Fruit fly (Drosophila melanogaster): ENCODE results near the gene PIG-B.

The PIG-B gene

DNA sequence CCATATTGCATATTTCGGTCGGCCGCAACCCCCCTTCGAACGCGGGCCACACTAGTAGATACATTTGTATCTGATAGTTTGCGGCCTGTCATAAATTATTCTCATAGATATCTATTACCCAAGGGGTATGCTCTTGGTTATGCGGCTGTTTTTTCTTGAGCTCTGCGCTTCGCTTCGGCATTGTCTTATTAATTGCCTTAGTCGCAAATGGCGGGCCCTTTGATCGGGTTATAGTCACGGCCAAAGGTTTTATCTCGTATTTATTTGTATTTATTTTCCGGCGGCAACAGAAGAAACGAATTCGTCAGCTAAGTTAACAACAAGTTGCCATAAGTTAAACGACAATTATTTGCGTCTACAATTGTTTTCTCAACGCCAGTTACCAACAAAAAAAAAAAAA, 44.9 kb downstream of the PIG-B start:
- TF ChIP-seq cyc (GFP tag; optimal IDR thresholded peaks at IDR 0.05), result no peak
- TF ChIP-seq fkh (GFP tag; optimal IDR thresholded peaks at IDR 0.05), result peak; percentile 28

DNA sequence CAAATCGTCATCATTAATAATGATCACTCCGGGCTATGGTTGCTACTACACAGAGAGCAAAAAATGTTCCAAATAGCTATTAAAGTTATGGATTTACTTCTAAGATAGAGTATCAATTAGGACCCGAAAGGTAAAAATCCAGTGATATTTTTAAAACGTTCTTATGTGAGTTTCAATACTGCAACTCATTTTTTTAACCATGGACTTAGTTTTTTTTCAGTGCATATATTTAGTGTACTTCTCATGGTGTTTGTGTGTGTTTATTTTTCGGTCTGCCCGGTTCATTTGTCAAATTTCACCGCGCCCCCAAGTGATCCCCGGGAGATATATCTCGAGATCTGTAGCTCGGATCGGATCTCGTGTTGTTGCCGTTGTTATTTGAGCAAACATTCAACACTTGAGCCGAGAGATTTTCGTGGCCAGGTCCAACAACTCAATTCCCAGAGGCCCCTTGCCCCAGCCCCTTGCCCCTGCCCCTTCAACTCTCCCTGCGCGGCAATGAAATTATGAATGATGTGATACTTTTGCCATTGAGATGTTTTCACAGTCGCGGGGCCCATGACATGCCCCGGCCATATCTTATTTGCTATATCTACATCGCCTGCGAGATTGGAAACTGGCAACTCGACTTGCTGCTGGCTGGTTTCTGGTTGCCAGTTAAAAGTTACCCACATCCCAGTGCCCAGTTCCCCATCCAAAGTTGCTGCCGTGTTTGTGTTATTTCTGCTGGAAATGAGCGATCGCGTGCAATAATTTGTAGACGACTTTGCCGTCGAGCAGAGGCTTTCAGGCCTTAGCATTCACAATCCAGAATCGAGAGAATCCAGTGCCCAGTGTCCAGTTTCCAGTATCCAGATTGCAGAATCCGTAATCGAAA, 51.7 kb downstream of the PIG-B start:
- TF ChIP-seq Eip93F (GFP tag; optimal IDR thresholded peaks at IDR 0.05), result no peak
- peak; percentile 33 for TF ChIP-seq Hr4 (GFP tag; optimal IDR thresholded peaks at IDR 0.05)
- no peak for TF ChIP-seq dsx (GFP tag; optimal IDR thresholded peaks at IDR 0.05; ENCODE audit: poor library complexity, severe bottlenecking)
- no peak for TF ChIP-seq CG10631 (GFP tag; optimal IDR thresholded peaks at IDR 0.05)
- TF ChIP-seq CG32006 (GFP tag; optimal IDR thresholded peaks at IDR 0.05), result peak; percentile 31
- TF ChIP-seq lz (GFP tag; optimal IDR thresholded peaks at IDR 0.05), result no peak
- no peak for TF ChIP-seq CG11294 (GFP tag; IDR thresholded peaks at IDR 0.05)
- no peak for TF ChIP-seq CG1621 (tag; optimal IDR thresholded peaks at IDR 0.05)
- peak in 1 of 2 experiments; percentile 5 for TF ChIP-seq salr (GFP tag; optimal IDR thresholded peaks at IDR 0.05)
- TF ChIP-seq Sox15 (GFP tag; optimal IDR thresholded peaks at IDR 0.05), result no peak
- TF ChIP-seq Sox14 (GFP tag; optimal IDR thresholded peaks at IDR 0.05), result peak; percentile 32
- 0 out of 3 replicates have a peak, but pooled peaks have one; percentile 53 for TF ChIP-seq CG6163 (GFP tag; IDR thresholded peaks at IDR 0.05)
- peak; percentile 63 for TF ChIP-seq svp (GFP tag)
- no peak for TF ChIP-seq CG10669 (GFP tag; optimal IDR thresholded peaks at IDR 0.05)
- no peak for TF ChIP-seq CG11902 (GFP tag; optimal IDR thresholded peaks at IDR 0.05)
- TF ChIP-seq acj6 (GFP tag; optimal IDR thresholded peaks at IDR 0.05), result peak; percentile 38
- TF ChIP-seq CG8119 (GFP tag; IDR thresholded peaks at IDR 0.05), result no peak; the same call in 2 of the 3 replicates
- peak; percentile 41 for TF ChIP-seq Met (GFP tag; optimal IDR thresholded peaks at IDR 0.05)
- TF ChIP-seq Gug (GFP tag; IDR thresholded peaks at IDR 0.05), result no peak
- no peak for TF ChIP-seq CG4318 (GFP tag; optimal IDR thresholded peaks at IDR 0.05)
- TF ChIP-seq CG11762 (GFP tag; optimal IDR thresholded peaks at IDR 0.05; ENCODE audit: insufficient read depth), result no peak
- TF ChIP-seq OdsH (GFP tag; optimal IDR thresholded peaks at IDR 0.05), result peak; percentile 40
- TF ChIP-seq CG16779 (tag; optimal IDR thresholded peaks at IDR 0.05), result no peak
- TF ChIP-seq topi (GFP tag; optimal IDR thresholded peaks at IDR 0.05), result peak; percentile 31
- no peak for TF ChIP-seq CG6792 (GFP tag; optimal IDR thresholded peaks at IDR 0.05)
- no peak for TF ChIP-seq Blimp-1 (GFP tag; optimal IDR thresholded peaks at IDR 0.05)
- TF ChIP-seq Ets21C (GFP tag; optimal IDR thresholded peaks at IDR 0.05), result no peak
- no peak for TF ChIP-seq CG7368 (GFP tag; optimal IDR thresholded peaks at IDR 0.05)
- TF ChIP-seq fd85E (GFP tag; optimal IDR thresholded peaks at IDR 0.05), result no peak
- peak; percentile 16 for TF ChIP-seq CG34406 (GFP tag; optimal IDR thresholded peaks at IDR 0.05)
- TF ChIP-seq dac (GFP tag; optimal IDR thresholded peaks at IDR 0.05), result no peak
- no peak for TF ChIP-seq CG9139 (GFP tag; optimal IDR thresholded peaks at IDR 0.05)
- no peak for TF ChIP-seq fd59A (GFP tag; optimal IDR thresholded peaks at IDR 0.05)
- TF ChIP-seq eg (GFP tag; IDR thresholded peaks at IDR 0.05), result no peak
- no peak for TF ChIP-seq Smox (GFP tag; optimal IDR thresholded peaks at IDR 0.05)
- TF ChIP-seq CG8632 (GFP tag; optimal IDR thresholded peaks at IDR 0.05), result no peak
- TF ChIP-seq Hr38 (GFP tag; optimal IDR thresholded peaks at IDR 0.05), result no peak
- TF ChIP-seq CG31627 (GFP tag; optimal IDR thresholded peaks at IDR 0.05), result peak; percentile 24
- peak; percentile 12 for TF ChIP-seq Ets96B (tag; optimal IDR thresholded peaks at IDR 0.05)
- no peak for TF ChIP-seq CG8319 (GFP tag; optimal IDR thresholded peaks at IDR 0.05)
- no peak for TF ChIP-seq Eip75B (GFP tag; optimal IDR thresholded peaks at IDR 0.05)
- no peak for TF ChIP-seq CG3032 (tag; optimal IDR thresholded peaks at IDR 0.05)
- peak; percentile 41 for TF ChIP-seq CG3919 (GFP tag; optimal IDR thresholded peaks at IDR 0.05)
- peak in 1 of 2 experiments; percentile 60 for TF ChIP-seq ss (GFP tag; optimal IDR thresholded peaks at IDR 0.05)
- TF ChIP-seq pdm3 (GFP tag; optimal IDR thresholded peaks at IDR 0.05), result peak; percentile 29
- TF ChIP-seq cyc (GFP tag; optimal IDR thresholded peaks at IDR 0.05), result peak; percentile 11
- no peak for TF ChIP-seq CG6808 (GFP tag; optimal IDR thresholded peaks at IDR 0.05)
- TF ChIP-seq fkh (GFP tag; optimal IDR thresholded peaks at IDR 0.05), result peak; percentile 63
